Worm (Caenorhabditis elegans): ENCODE data around the gene Y62F5A.9.
A peak's percentile ranks its signal among the peaks of the same experiment; 100 is the strongest.

The Y62F5A.9 gene

DNA sequence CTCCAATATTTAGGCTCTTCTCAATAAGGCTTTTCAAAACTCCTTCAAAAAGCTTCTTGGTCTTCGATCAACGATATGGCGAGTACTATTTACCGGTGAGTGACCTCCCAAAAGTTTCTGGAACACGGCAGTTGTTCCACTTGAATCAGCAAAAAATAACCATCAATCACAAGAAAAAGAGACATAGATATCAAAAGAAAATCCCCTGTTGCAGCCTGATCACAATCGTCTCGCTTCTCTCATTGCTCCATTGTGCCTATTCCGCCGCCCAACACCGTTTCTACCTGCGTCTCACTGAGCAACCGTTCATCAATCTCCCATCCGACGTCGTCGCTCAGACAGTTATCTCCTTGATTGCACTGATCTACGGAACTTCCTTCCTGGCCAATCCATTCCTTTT lies 41.9 kb downstream of the Y62F5A.9 start, which contains the start of gene emc-5:
Gene emc-5 (plus strand): TSS at position 14 of the 400 bp plus-strand sequence.
- TF ChIP-seq eyg-1 (tag; optimal IDR thresholded peaks at IDR 0.05) = no peak
- TF ChIP-seq ceh-18 (tag; optimal IDR thresholded peaks at IDR 0.05) = peak; percentile 26
- TF ChIP-seq unc-55 (GFP tag; optimal IDR thresholded peaks at IDR 0.05) = peak; percentile 14
- no peak for TF ChIP-seq nhr-232 (tag; optimal IDR thresholded peaks at IDR 0.05)

DNA sequence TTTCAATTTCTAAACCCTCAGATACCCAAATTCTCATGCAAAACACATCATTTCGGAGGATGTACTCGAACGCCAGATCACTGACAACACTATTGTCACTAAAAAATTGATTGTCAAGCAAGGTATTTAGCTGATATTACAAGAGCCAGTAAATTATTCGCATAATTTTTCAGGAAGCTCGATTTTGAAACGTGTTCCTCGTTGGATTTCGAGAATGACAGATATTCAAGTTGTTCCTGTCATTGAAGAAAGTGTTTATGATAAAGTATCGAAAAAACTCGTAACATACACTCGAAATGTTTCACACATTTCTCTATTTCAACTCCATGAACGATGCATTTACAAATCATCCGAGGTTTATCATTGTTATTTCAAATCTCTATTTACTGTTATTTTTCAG lies 42.8 kb downstream of the Y62F5A.9 start:
- TF ChIP-seq ceh-30 (tag; optimal IDR thresholded peaks at IDR 0.05) (no peak), ceh-45 (GFP tag; IDR thresholded peaks at IDR 0.05) (no peak), ref-2 (tag; optimal IDR thresholded peaks at IDR 0.05) (no peak)

DNA sequence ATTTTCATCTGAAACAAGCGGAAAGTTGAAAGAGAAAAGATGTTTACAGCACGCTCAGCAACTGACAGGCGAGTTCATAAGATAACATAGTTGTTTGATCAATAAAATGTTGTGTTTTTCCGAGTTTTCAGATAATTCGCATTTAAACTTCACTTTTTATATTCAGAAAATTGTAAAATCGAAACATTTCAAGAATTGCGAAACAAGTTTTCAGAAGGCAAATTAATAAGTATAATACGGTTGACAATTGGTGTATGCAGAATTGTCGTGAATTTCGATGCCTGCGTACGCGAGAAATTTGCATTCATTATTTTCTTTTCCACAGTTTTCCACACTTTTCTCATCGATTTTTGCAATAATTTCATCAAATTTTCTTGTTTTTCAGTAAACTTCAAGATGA lies 43.3 kb downstream of the Y62F5A.9 start, which contains the start of the genes ooc-3 and B0334.4:
Gene ooc-3 (minus strand): TSS at position 15 of the 400 bp plus-strand sequence.
Gene B0334.4 (plus strand): TSS at position 386 of the 400 bp plus-strand sequence.
- TF ChIP-seq ceh-14 (tag; optimal IDR thresholded peaks at IDR 0.05) (no peak), unc-42 (tag; optimal IDR thresholded peaks at IDR 0.05) (peak; percentile 70), odd-2 (tag; optimal IDR thresholded peaks at IDR 0.05) (no peak), pax-1 (tag; optimal IDR thresholded peaks at IDR 0.05) (no peak)

DNA sequence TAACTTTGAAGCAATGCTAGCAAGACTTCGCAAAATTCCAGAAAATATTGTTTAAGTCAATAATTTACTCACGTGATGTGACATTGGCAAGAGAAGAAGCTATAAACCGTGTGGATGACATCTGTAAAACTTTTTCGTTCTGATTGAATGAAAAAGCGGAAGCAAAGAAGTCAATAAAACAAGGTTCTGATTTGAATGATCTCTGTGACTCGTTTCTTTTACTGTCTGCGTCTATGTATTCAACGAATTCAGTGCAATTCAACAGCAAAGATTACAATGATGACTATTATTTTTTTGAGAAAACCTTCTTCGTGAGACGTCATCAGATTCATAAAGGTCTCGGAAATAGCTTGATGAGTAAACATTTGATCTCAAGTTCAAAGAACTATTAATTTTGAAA lies 45.8 kb downstream of the Y62F5A.9 start, which contains the start of gene hacl-1:
Gene hacl-1 (minus strand): TSS at position 121 of the 400 bp plus-strand sequence.
- TF ChIP-seq ceh-2 (tag; optimal IDR thresholded peaks at IDR 0.05) (no peak), C38D4.7 (GFP tag; optimal IDR thresholded peaks at IDR 0.05) (no peak), Y22D7AL.16 (tag; optimal IDR thresholded peaks at IDR 0.05) (no peak), fax-1 (tag; optimal IDR thresholded peaks at IDR 0.05) (no peak), elt-2 (tag; optimal IDR thresholded peaks at IDR 0.05) (peak; percentile 27), ttx-3 (tag; optimal IDR thresholded peaks at IDR 0.05) (no peak)

DNA sequence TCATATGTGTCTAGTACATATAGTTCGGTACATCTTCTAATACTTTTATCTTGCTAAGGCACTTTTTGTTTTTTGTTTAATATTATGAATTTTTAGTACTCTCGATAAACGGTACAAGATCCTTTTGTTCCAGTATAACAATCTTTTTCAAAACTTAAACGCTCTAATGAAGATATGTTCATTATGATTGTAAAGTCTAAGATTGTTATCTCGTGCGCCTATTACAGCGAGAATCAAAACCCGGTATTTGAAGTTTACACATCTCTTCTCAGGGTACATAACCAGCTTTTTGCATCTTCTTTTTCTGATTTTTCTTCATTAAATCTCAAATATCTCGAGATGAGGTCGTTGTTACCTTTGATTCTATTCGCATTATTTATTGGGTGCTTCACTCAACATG lies 50.6 kb downstream of the Y62F5A.9 start, which contains the start of gene B0334.13:
Gene B0334.13 (plus strand): TSS at position 301 of the 400 bp plus-strand sequence.
- TF ChIP-seq nfya-1 (tag; optimal IDR thresholded peaks at IDR 0.05) (no peak), ceh-14 (tag; optimal IDR thresholded peaks at IDR 0.05) (no peak), ets-4 (tag; optimal IDR thresholded peaks at IDR 0.05) (no peak)

DNA sequence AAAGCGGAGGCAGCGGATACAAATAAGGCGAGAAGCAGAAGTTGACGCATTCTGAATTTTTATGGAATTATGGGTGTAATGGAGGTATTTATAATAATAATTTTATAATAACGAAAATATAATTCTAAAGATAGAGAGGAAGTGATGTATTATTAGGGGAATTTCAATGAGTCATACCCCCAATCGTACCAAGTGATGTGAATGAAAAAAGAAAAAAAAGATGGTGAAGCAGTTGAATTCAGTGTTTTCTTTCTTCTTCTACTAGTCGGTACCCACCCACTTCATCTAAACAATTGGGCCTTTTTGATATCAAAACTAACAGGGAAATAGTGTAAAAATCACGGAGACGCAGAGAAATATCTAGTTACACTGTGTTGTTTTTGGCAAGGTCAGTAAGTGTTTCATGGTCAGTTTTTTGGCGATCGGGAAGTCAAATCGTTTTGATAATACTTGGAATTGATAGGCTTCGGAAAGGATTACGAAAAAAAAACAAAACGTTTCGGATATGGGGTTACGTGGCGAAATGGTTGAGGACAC lies 51.9 kb downstream of the Y62F5A.9 start, which contains the start of gene ttr-18:
Gene ttr-18 (minus strand): TSS at position 51 of the 537 bp plus-strand sequence.
- TF ChIP-seq odd-2 (tag; optimal IDR thresholded peaks at IDR 0.05) (no peak), unc-55 (GFP tag; optimal IDR thresholded peaks at IDR 0.05) (no peak), elt-4 (tag; optimal IDR thresholded peaks at IDR 0.05) (no peak), che-1 (tag; optimal IDR thresholded peaks at IDR 0.05) (no peak), ceh-2 (tag; optimal IDR thresholded peaks at IDR 0.05) (no peak), zip-5 (tag; optimal IDR thresholded peaks at IDR 0.05) (no peak), ets-4 (tag; optimal IDR thresholded peaks at IDR 0.05) (no peak), ceh-31 (tag; optimal IDR thresholded peaks at IDR 0.05) (no peak), C38D4.7 (GFP tag; optimal IDR thresholded peaks at IDR 0.05) (no peak), mec-3 (tag; optimal IDR thresholded peaks at IDR 0.05; ENCODE audit: borderline replicate concordance) (no peak), pax-1 (tag; optimal IDR thresholded peaks at IDR 0.05) (no peak), ceh-48 (tag; optimal IDR thresholded peaks at IDR 0.05) (no peak), lin-11 (tag; optimal IDR thresholded peaks at IDR 0.05) (no peak), nfya-1 (tag; optimal IDR thresholded peaks at IDR 0.05) (no peak), C08G9.2 (tag; optimal IDR thresholded peaks at IDR 0.05) (no peak), sdc-2 (tag; optimal IDR thresholded peaks at IDR 0.05) (no peak), nhr-232 (tag; optimal IDR thresholded peaks at IDR 0.05) (no peak), ama-1 (optimal IDR thresholded peaks at IDR 0.05) (no peak), K09A11.1 (tag; optimal IDR thresholded peaks at IDR 0.05; ENCODE audit: insufficient read depth) (no peak)
